Worm (Caenorhabditis elegans) whole organism, early embryonic: ENCODE results near the gene ras-1.

Source experiments
- B0310.2 ChIP-seq: sonication (generic microtip); optimal IDR thresholded peaks from 2 replicates; lab custom pipeline; 2016; ENCODE audit warnings: mild to moderate bottlenecking, missing genetic modification characterization, missing compliant biosample characterization
- aly-1 ChIP-seq: sonication (generic microtip); optimal IDR thresholded peaks from 2 replicates; lab custom pipeline; 2016; ENCODE audit warnings: missing genetic modification characterization, missing compliant biosample characterization
- ama-1 ChIP-seq: fragments of 150-350 bp; optimal IDR thresholded peaks from 2 replicates; lab custom pipeline; 2014
- ceh-13 ChIP-seq: fragments of 200-800 bp; sonication (Bioruptor generic); optimal IDR thresholded peaks from 2 replicates; lab custom pipeline; 2018; ENCODE audit warnings: mild to moderate bottlenecking, missing genetic modification characterization, missing compliant biosample characterization
- ets-7 ChIP-seq: sonication (generic microtip); optimal IDR thresholded peaks from 2 replicates; lab custom pipeline; 2016; ENCODE audit warnings: missing genotype, missing genetic modification characterization, missing compliant biosample characterization
- flt-1 ChIP-seq: fragments of 200-800 bp; sonication (Bioruptor generic); IDR thresholded peaks from 2 replicates; pipeline ENCODE4 v1.3.6; 2022; ENCODE audit warnings: missing genetic modification characterization, missing compliant biosample characterization
- hmbx-1 ChIP-seq: sonication (generic microtip); optimal IDR thresholded peaks from 2 replicates; lab custom pipeline; 2016; ENCODE audit warnings: mild to moderate bottlenecking, missing genetic modification characterization, missing compliant biosample characterization
- hmg-4 ChIP-seq: fragments of 200-800 bp; sonication (Bioruptor generic); optimal IDR thresholded peaks from 2 replicates; lab custom pipeline; 2018; ENCODE audit warnings: mild to moderate bottlenecking, missing genetic modification characterization, missing compliant biosample characterization
- pes-1 ChIP-seq: fragments of 200-800 bp; sonication (Bioruptor generic); IDR thresholded peaks from 2 replicates; pipeline ENCODE4 v1.3.6; 2022; ENCODE audit warnings: missing genetic modification reagents, missing genetic modification characterization, missing compliant biosample characterization
- sea-1 ChIP-seq: fragments of 200-800 bp; sonication (Bioruptor generic); conservative IDR thresholded peaks from 2 replicates; pipeline ENCODE4 v1.3.6; 2022; ENCODE audit warnings: missing genetic modification characterization, missing compliant biosample characterization
- tbx-11 ChIP-seq: fragments of 200-800 bp; sonication (Bioruptor generic); IDR thresholded peaks from 2 replicates; pipeline ENCODE4 v1.3.6; 2022; ENCODE audit warnings: missing genetic modification characterization, missing compliant biosample characterization
- tra-4 ChIP-seq: sonication (generic microtip); optimal IDR thresholded peaks from 2 replicates; lab custom pipeline; 2017; ENCODE audit warnings: missing genetic modification characterization, missing compliant biosample characterization

DNA sequence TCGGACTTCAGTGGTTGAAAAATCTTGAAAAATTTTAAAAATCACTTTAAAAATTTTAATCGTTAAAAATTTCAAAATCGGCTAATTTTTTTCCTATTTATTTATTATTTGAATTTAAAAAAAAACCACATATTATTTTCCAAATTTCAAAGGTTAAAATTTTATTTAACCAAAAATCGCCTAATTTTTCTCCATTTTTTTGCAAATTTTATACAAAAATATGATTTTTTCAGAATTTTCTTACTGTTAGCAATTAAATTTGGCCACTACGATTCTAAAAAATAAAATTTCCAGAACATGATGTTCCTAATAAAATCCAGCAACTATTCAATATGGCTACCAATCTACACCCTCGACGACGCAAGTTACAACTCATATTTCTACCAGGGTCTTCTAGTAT lies 19.4 kb downstream of the ras-1 start, which contains the start of gene sre-54:
- TF ChIP-seq ama-1 (lab: Kevin White, UChicago) (no peak), flt-1 (GFP tag; lab: Robert Waterston, UW) (no peak), tbx-11 (GFP tag; lab: Robert Waterston, UW) (no peak), ceh-13 (GFP tag; lab: Kevin White, UChicago) (no peak), pes-1 (GFP tag; lab: Robert Waterston, UW) (no peak), sea-1 (GFP tag; lab: Robert Waterston, UW) (no peak), hmbx-1 (tag; lab: Kevin White, UChicago) (no peak), aly-1 (tag; lab: Kevin White, UChicago) (no peak), hmg-4 (GFP tag; lab: Kevin White, UChicago) (no peak), B0310.2 (tag; lab: Kevin White, UChicago) (no peak), tra-4 (tag; lab: Kevin White, UChicago) (no peak), ets-7 (tag; lab: Kevin White, UChicago) (no peak)
